Worm (Caenorhabditis elegans) whole organism, young adult: ENCODE data around the gene rpn-9.
A peak's percentile ranks its signal among the peaks of the same experiment; 100 is the strongest.

Experiments used
- C06A6.2 ChIP-seq: fragments of 200-800 bp; sonication (Bioruptor generic); conservative IDR thresholded peaks from 2 replicates; pipeline ENCODE4 v1.3.6; 2022; ENCODE audit warnings: missing genetic modification characterization, missing compliant biosample characterization
- F37B4.10 ChIP-seq: fragments of 200-800 bp; sonication (Bioruptor generic); IDR thresholded peaks from 2 replicates; pipeline ENCODE4 v1.3.6; 2022; ENCODE audit warnings: missing genetic modification characterization, missing compliant biosample characterization
- F57C9.4 ChIP-seq: sonication (generic microtip); optimal IDR thresholded peaks from 2 replicates; lab custom pipeline; 2017; ENCODE audit warnings: mild to moderate bottlenecking, missing genetic modification characterization, missing compliant biosample characterization
- K11D2.4 ChIP-seq: fragments of 200-800 bp; sonication (Bioruptor generic); IDR thresholded peaks from 2 replicates; pipeline ENCODE4 v1.3.6; 2022; ENCODE audit warnings: missing genetic modification reagents, missing genetic modification characterization, missing compliant biosample characterization
- K12H6.12 ChIP-seq: fragments of 200-800 bp; sonication (Bioruptor generic); optimal IDR thresholded peaks from 2 replicates; lab custom pipeline; 2018; ENCODE audit warnings: mild to moderate bottlenecking, missing genetic modification characterization, missing compliant biosample characterization
- T07F8.4 ChIP-seq: sonication (generic microtip); optimal IDR thresholded peaks from 2 replicates; lab custom pipeline; 2016; ENCODE audit warnings: mild to moderate bottlenecking, missing genetic modification characterization, moderate library complexity, missing compliant biosample characterization
- Y67H2A.10 ChIP-seq: fragments of 200-800 bp; sonication (Bioruptor generic); conservative IDR thresholded peaks from 2 replicates; pipeline ENCODE4 v1.3.6; 2022; ENCODE audit warnings: missing genetic modification reagents, missing genetic modification characterization, missing compliant biosample characterization
- Y95B8A.8 ChIP-seq: fragments of 200-800 bp; sonication (Bioruptor generic); IDR thresholded peaks from 2 replicates; pipeline ENCODE4 v1.3.6; 2022; ENCODE audit warnings: missing genetic modification reagents, missing genetic modification characterization, missing compliant biosample characterization
- ZK185.1 ChIP-seq: sonication (generic microtip); optimal IDR thresholded peaks from 2 replicates; lab custom pipeline; 2016; ENCODE audit warnings: mild to moderate bottlenecking, missing genetic modification characterization, missing compliant biosample characterization; ENCODE audit not compliant: poor library complexity, severe bottlenecking
- ama-1 ChIP-seq, 3 experiments: fragments of 150-350 bp in 1 of 3; sonication (generic microtip) in 2 of 3; optimal IDR thresholded peaks; 2 replicates each; lab custom pipeline; 2014 to 2018; ENCODE audit warnings: missing biosample characterization in 2 of 3, missing genetic modification characterization in 2 of 3, missing genetic modification reagents in 2 of 3
- athp-1 ChIP-seq: sonication (generic microtip); optimal IDR thresholded peaks from 2 replicates; lab custom pipeline; 2017; ENCODE audit warnings: mild to moderate bottlenecking, missing genetic modification characterization, missing compliant biosample characterization
- attf-3 ChIP-seq: fragments of 200-800 bp; sonication (Bioruptor generic); conservative IDR thresholded peaks from 2 replicates; pipeline ENCODE4 v1.3.6; 2022; ENCODE audit warnings: missing genetic modification reagents, missing genetic modification characterization, missing compliant biosample characterization
- cebp-1 ChIP-seq, 2 experiments: fragments of 200-800 bp in 1 of 2; sonication (Bioruptor generic) in 1 of 2; sonication (generic microtip) in 1 of 2; IDR thresholded peaks in 1 of 2; optimal IDR thresholded peaks in 1 of 2; 2 replicates each; pipeline versions ENCODE4 v1.3.6 to Lab custom; 2017 to 2022; ENCODE audit warnings: missing compliant biosample characterization in 2 of 2, missing genetic modification characterization in 2 of 2, mild to moderate bottlenecking in 1 of 2, missing genetic modification reagents in 1 of 2, moderate library complexity in 1 of 2
- ceh-100 ChIP-seq: fragments of 200-800 bp; sonication (Bioruptor generic); IDR thresholded peaks from 2 replicates; pipeline ENCODE4 v1.3.6; 2022; ENCODE audit warnings: missing genetic modification reagents, missing genetic modification characterization, missing compliant biosample characterization
- ceh-40 ChIP-seq: fragments of 200-800 bp; sonication (Bioruptor generic); IDR thresholded peaks from 2 replicates; pipeline ENCODE4 v1.3.6; 2022; ENCODE audit warnings: missing genetic modification characterization, missing compliant biosample characterization
- ceh-79 ChIP-seq: sonication (generic microtip); optimal IDR thresholded peaks from 2 replicates; lab custom pipeline; 2017; ENCODE audit warnings: mild to moderate bottlenecking, missing genetic modification characterization, missing compliant biosample characterization
- efl-1 ChIP-seq: fragments of 150-350 bp; optimal IDR thresholded peaks from 2 replicates; lab custom pipeline; 2014; ENCODE audit warnings: missing biosample characterization, missing genetic modification reagents, missing genetic modification characterization
- egl-44 ChIP-seq: fragments of 200-800 bp; sonication (Bioruptor generic); IDR thresholded peaks from 2 replicates; pipeline ENCODE4 v1.3.6; 2022; ENCODE audit warnings: missing genetic modification reagents, missing genetic modification characterization, missing compliant biosample characterization
- egrh-3 ChIP-seq: fragments of 200-800 bp; sonication (Bioruptor generic); IDR thresholded peaks from 2 replicates; pipeline ENCODE4 v1.3.6; 2022; ENCODE audit warnings: missing genetic modification reagents, missing genetic modification characterization, missing compliant biosample characterization
- ets-4 ChIP-seq: fragments of 200-800 bp; sonication (Bioruptor generic); optimal IDR thresholded peaks from 2 replicates; lab custom pipeline; 2018; ENCODE audit warnings: mild to moderate bottlenecking, missing genetic modification characterization, missing compliant biosample characterization
- fkh-3 ChIP-seq: sonication (generic microtip); optimal IDR thresholded peaks from 2 replicates; lab custom pipeline; 2016; ENCODE audit warnings: mild to moderate bottlenecking, missing genetic modification characterization, missing compliant biosample characterization
- him-1 ChIP-seq: sonication (generic microtip); optimal IDR thresholded peaks from 2 replicates; lab custom pipeline; 2016; ENCODE audit warnings: missing genotype, missing genetic modification reagents, missing genetic modification characterization, missing compliant biosample characterization
- hsf-1 ChIP-seq: fragments of 200-800 bp; sonication (Bioruptor generic); IDR thresholded peaks from 2 replicates; pipeline ENCODE4 v1.3.6; 2022; ENCODE audit warnings: missing genetic modification reagents, missing genetic modification characterization, missing compliant biosample characterization
- lag-1 ChIP-seq: fragments of 200-800 bp; sonication (Bioruptor generic); IDR thresholded peaks from 2 replicates; pipeline ENCODE4 v1.3.6; 2022; ENCODE audit warnings: missing genetic modification reagents, missing genetic modification characterization, missing compliant biosample characterization
- lin-26 ChIP-seq: fragments of 200-800 bp; sonication (Bioruptor generic); IDR thresholded peaks from 2 replicates; pipeline ENCODE4 v1.3.6; 2022; ENCODE audit warnings: missing genetic modification reagents, missing genetic modification characterization, missing compliant biosample characterization
- lin-54 ChIP-seq: fragments of 200-800 bp; sonication (Bioruptor generic); optimal IDR thresholded peaks from 2 replicates; lab custom pipeline; 2018; ENCODE audit warnings: mild to moderate bottlenecking, missing genetic modification characterization, missing compliant biosample characterization
- madf-10 ChIP-seq: sonication (generic microtip); optimal IDR thresholded peaks from 2 replicates; lab custom pipeline; 2016; ENCODE audit warnings: mild to moderate bottlenecking, missing genetic modification characterization, missing compliant biosample characterization
- madf-8 ChIP-seq: fragments of 200-800 bp; sonication (Bioruptor generic); conservative IDR thresholded peaks from 2 replicates; pipeline ENCODE4 v1.3.6; 2022; ENCODE audit warnings: missing genetic modification reagents, missing genetic modification characterization, missing compliant biosample characterization
- mcd-1 ChIP-seq: fragments of 200-800 bp; sonication (Bioruptor generic); IDR thresholded peaks from 2 replicates; pipeline ENCODE4 v1.3.6; 2022; ENCODE audit warnings: missing genetic modification reagents, missing genetic modification characterization, missing compliant biosample characterization
- mxl-1 ChIP-seq: sonication (generic microtip); optimal IDR thresholded peaks from 2 replicates; lab custom pipeline; 2016; ENCODE audit warnings: missing genetic modification characterization, missing compliant biosample characterization
- nfyb-1 ChIP-seq: fragments of 200-800 bp; sonication (Bioruptor generic); IDR thresholded peaks from 2 replicates; pipeline ENCODE4 v1.3.6; 2022; ENCODE audit warnings: missing genetic modification reagents, missing genetic modification characterization, missing compliant biosample characterization
- pbrm-1 ChIP-seq: fragments of 200-800 bp; sonication (Bioruptor generic); IDR thresholded peaks from 2 replicates; pipeline ENCODE4 v1.3.6; 2022; ENCODE audit warnings: missing genetic modification reagents, missing genetic modification characterization, missing compliant biosample characterization
- repo-1 ChIP-seq: sonication (generic microtip); optimal IDR thresholded peaks from 2 replicates; lab custom pipeline; 2017; ENCODE audit warnings: mild to moderate bottlenecking, missing genetic modification characterization, missing compliant biosample characterization
- sea-2 ChIP-seq: fragments of 200-800 bp; sonication (Bioruptor generic); IDR thresholded peaks from 2 replicates; pipeline ENCODE4 v1.3.6; 2022; ENCODE audit warnings: missing genetic modification characterization, missing compliant biosample characterization
- snpc-1.1 ChIP-seq: sonication (generic microtip); optimal IDR thresholded peaks from 2 replicates; lab custom pipeline; 2017; ENCODE audit warnings: missing genetic modification characterization, mild to moderate bottlenecking, missing compliant biosample characterization, antibody characterized with exemption, moderate library complexity, missing genotype, missing genetic modification reagents; ENCODE audit not compliant: insufficient read depth
- snpc-3.4 ChIP-seq: sonication (generic microtip); optimal IDR thresholded peaks from 2 replicates; lab custom pipeline; 2017; ENCODE audit warnings: missing genetic modification characterization, mild to moderate bottlenecking, missing compliant biosample characterization, antibody characterized with exemption, moderate library complexity, missing genotype, missing genetic modification reagents
- sptf-2 ChIP-seq: fragments of 200-800 bp; sonication (Bioruptor generic); optimal IDR thresholded peaks from 2 replicates; lab custom pipeline; 2018; ENCODE audit warnings: mild to moderate bottlenecking, missing genetic modification characterization, missing compliant biosample characterization
- tlf-1 ChIP-seq: fragments of 200-800 bp; sonication (Bioruptor generic); optimal IDR thresholded peaks from 2 replicates; lab custom pipeline; 2018; ENCODE audit warnings: mild to moderate bottlenecking, missing genetic modification characterization, missing compliant biosample characterization
- xnd-1 ChIP-seq: sonication (generic microtip); optimal IDR thresholded peaks from 2 replicates; lab custom pipeline; 2016; ENCODE audit warnings: missing genotype, missing genetic modification reagents, missing genetic modification characterization, missing compliant biosample characterization
- zfh-2 ChIP-seq: fragments of 200-800 bp; sonication (Bioruptor generic); conservative IDR thresholded peaks from 2 replicates; pipeline ENCODE4 v1.3.6; 2022; ENCODE audit warnings: missing genetic modification reagents, missing genetic modification characterization, missing compliant biosample characterization
- zim-3 ChIP-seq: sonication (generic microtip); optimal IDR thresholded peaks from 2 replicates; lab custom pipeline; 2017; ENCODE audit warnings: mild to moderate bottlenecking, missing genetic modification characterization, moderate library complexity, missing compliant biosample characterization
- ztf-26 ChIP-seq: sonication (generic microtip); optimal IDR thresholded peaks from 2 replicates; lab custom pipeline; 2017; ENCODE audit warnings: missing genetic modification characterization, missing compliant biosample characterization

The rpn-9 gene

DNA sequence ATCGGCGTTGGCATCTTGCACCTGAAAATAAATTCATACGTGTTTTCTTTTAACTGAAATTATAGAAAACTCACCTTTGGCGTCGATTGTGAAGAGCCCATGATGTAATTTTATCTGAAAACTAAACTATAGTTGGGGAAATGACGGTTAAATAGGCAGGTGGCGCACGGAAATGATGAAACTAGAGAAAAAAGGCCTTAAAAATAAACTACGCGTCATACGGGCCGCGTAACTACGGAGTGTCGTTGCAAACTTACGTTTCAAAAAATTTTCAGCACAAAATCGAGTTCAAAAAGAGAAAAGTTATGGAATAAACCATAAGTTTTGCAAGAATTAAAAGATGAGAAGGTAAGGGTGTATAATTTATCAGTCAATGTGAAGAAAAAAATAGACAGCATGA is 2.4 kb downstream of the rpn-9 start, which contains the start of gene cchl-1 (continued):
- TF ChIP-seq tlf-1 (GFP tag; lab: Kevin White, UChicago) (no peak), lag-1 (GFP tag; lab: Robert Waterston, UW) (no peak), athp-1 (tag; lab: Kevin White, UChicago) (no peak), egrh-3 (GFP tag; lab: Robert Waterston, UW) (0 out of 2 replicates have a peak, but pooled peaks have one; percentile 5), ama-1 (optimal IDR thresholded peaks at IDR 0.05; lab: Kevin White, UChicago) (no peak), ama-1 (GFP tag; optimal IDR thresholded peaks at IDR 0.05; lab: Kevin White, UChicago) (no peak), snpc-3.4 (tag; lab: Kevin White, UChicago) (peak; percentile 37), zfh-2 (no peak), lin-54 (GFP tag; lab: Kevin White, UChicago) (no peak), ZK185.1 (tag; lab: Kevin White, UChicago) (no peak), egl-44 (GFP tag; lab: Robert Waterston, UW) (no peak), sea-2 (GFP tag; lab: Robert Waterston, UW) (no peak), efl-1 (no peak), attf-3 (GFP tag; lab: Robert Waterston, UW) (peak; percentile 84), snpc-1.1 (tag; lab: Kevin White, UChicago) (no peak)
- TF ChIP-seq, all 124 proteins: peak for 10

ce11 chrII:11234751-11235150 is 4.0 kb downstream of the rpn-9 start, which contains the start of gene cox-15:
Gene cox-15 (minus strand): TSS chrII:11234952.
- no peak for TF ChIP-seq Y67H2A.10 (GFP tag; lab: Robert Waterston, UW)
- TF ChIP-seq nfyb-1: 0 out of 2 replicates have a peak, but pooled peaks have one; percentile 35
- no peak for TF ChIP-seq T07F8.4 (tag; lab: Kevin White, UChicago)
- TF ChIP-seq xnd-1 (tag; lab: Kevin White, UChicago): peak; percentile 4

DNA sequence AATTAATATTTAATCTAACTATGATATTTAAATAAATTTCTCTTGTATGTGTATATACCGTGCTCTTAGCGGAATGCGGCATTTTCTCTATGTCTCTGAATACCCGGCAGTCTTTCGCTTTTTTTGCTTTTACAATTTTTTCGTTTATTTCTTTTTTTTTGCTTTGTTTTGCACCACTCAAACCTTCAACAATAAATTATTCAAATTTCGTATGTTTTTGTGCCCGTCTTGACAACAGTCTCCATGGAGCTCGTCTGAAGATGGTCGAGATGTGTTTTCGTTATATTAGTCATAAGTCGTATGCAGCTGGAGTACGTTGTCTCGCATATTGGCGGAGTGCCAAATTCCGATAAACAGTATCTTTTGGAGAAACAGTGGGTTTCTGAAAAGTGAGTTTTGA is 12.3 kb downstream of the rpn-9 start, which contains the start of gene T06D8.2:
Gene T06D8.2, plus strand, starts transcription at position 301 of the 400 bp plus-strand sequence.
- TF ChIP-seq K11D2.4: no peak
- no peak for TF ChIP-seq zim-3 (tag; lab: Kevin White, UChicago)
- no peak for TF ChIP-seq ZK185.1 (tag; lab: Kevin White, UChicago)
- TF ChIP-seq him-1 (tag; lab: Kevin White, UChicago): no peak
- TF ChIP-seq mcd-1 (GFP tag; lab: Robert Waterston, UW): no peak
- TF ChIP-seq, all 124 proteins: peak for 0

DNA sequence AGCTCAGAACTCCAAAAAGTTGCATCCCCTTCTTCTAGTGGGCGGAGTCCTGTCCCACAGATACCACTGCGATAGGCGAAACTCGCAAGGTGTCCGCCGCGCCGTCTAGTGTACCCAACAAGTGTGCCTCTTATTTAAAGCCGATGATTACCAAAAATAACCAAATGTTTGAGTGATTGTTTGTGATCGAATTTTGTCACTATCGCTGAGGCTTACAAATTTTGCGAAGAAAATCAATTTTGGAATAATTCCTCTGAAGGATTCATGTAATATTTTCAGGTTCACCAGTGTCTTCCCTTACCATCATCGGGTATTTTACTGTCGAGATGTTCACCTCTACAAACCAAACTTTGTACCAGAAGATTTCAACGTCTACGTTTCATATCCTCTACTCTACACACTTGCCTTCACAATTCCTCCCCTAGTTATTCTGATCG is 14.7 kb downstream of the rpn-9 start:
- TF ChIP-seq efl-1 (peak; percentile 40), ztf-26 (tag; lab: Kevin White, UChicago) (no peak), mxl-1 (no peak), fkh-3 (tag; lab: Kevin White, UChicago) (no peak), pbrm-1 (GFP tag; lab: Robert Waterston, UW) (peak; percentile 97), sptf-2 (GFP tag; lab: Kevin White, UChicago) (no peak), hsf-1 (GFP tag; lab: Robert Waterston, UW) (peak; percentile 52), ceh-100 (GFP tag; lab: Robert Waterston, UW) (peak; percentile 66), ZK185.1 (tag; lab: Kevin White, UChicago) (peak; percentile 81), ceh-79 (no peak), ets-4 (GFP tag; lab: Kevin White, UChicago) (peak; percentile 74), lin-26 (GFP tag; lab: Robert Waterston, UW) (peak; percentile 64; the same call in 1 of the 2 replicates), F57C9.4 (tag; lab: Kevin White, UChicago) (no peak), ceh-40 (GFP tag; lab: Robert Waterston, UW) (0 out of 2 replicates have a peak, but pooled peaks have one; percentile 4), C06A6.2 (GFP tag; lab: Robert Waterston, UW) (peak; percentile 54; the same call in 1 of the 2 replicates), repo-1 (peak; percentile 76), Y95B8A.8 (GFP tag; lab: Robert Waterston, UW) (no peak), madf-10 (tag; lab: Kevin White, UChicago) (peak; percentile 66), madf-8 (GFP tag; lab: Robert Waterston, UW) (peak; percentile 85), F37B4.10 (GFP tag; lab: Robert Waterston, UW) (no peak), K12H6.12 (tag; lab: Kevin White, UChicago) (peak; percentile 38), cebp-1 (GFP tag; IDR thresholded peaks at IDR 0.05; lab: Robert Waterston, UW) (no peak), cebp-1 (tag; optimal IDR thresholded peaks at IDR 0.05; lab: Kevin White, UChicago) (no peak)
